Worm (Caenorhabditis elegans) whole organism, L2 larva: ENCODE results near the gene islo-1.
"Not testable (repeated sequence)": the region's sequence is repeated elsewhere in the genome, so short reads cannot be mapped to it uniquely, and the experiment has no call there.

Experiments used
- R02D3.7 ChIP-seq: fragments of 150-350 bp; optimal IDR thresholded peaks from 2 replicates; lab custom pipeline; 2014; ENCODE audit warnings: missing biosample characterization, missing genetic modification characterization
- Y55F3AM.14 ChIP-seq: fragments of 200-800 bp; sonication (Bioruptor generic); optimal IDR thresholded peaks from 2 replicates; lab custom pipeline; 2018; ENCODE audit warnings: mild to moderate bottlenecking, missing genetic modification characterization, missing compliant biosample characterization
- ZK546.5 ChIP-seq: sonication (generic microtip); optimal IDR thresholded peaks from 2 replicates; lab custom pipeline; 2017; ENCODE audit warnings: missing biosample characterization, missing genetic modification characterization
- alr-1 ChIP-seq: fragments of 150-350 bp; optimal IDR thresholded peaks from 2 replicates; lab custom pipeline; 2014; ENCODE audit warnings: missing biosample characterization, missing genetic modification characterization
- aly-2 ChIP-seq: fragments of 150-350 bp; optimal IDR thresholded peaks from 2 replicates; lab custom pipeline; 2014; ENCODE audit warnings: missing biosample characterization, missing genetic modification characterization
- ama-1 ChIP-seq: fragments of 150-350 bp; optimal IDR thresholded peaks from 2 replicates; lab custom pipeline; 2018; ENCODE audit warnings: inconsistent platforms
- blmp-1 ChIP-seq: sonication (generic microtip); optimal IDR thresholded peaks from 2 replicates; lab custom pipeline; 2017; ENCODE audit warnings: missing genetic modification characterization, mild to moderate bottlenecking, missing compliant biosample characterization, antibody characterized with exemption, moderate library complexity; ENCODE audit not compliant: insufficient read depth
- crh-2 ChIP-seq: sonication (generic microtip); optimal IDR thresholded peaks from 2 replicates; lab custom pipeline; 2017; ENCODE audit warnings: missing biosample characterization, missing genetic modification characterization
- dmd-4 ChIP-seq: sonication (generic microtip); optimal IDR thresholded peaks from 2 replicates; lab custom pipeline; 2017; ENCODE audit warnings: missing biosample characterization, missing genetic modification characterization
- egl-27 ChIP-seq: sonication (generic microtip); optimal IDR thresholded peaks from 3 replicates; lab custom pipeline; 2017; ENCODE audit warnings: missing biosample characterization, missing genetic modification reagents, missing genetic modification characterization
- elt-1 ChIP-seq: fragments of 150-350 bp; optimal IDR thresholded peaks from 2 replicates; lab custom pipeline; 2014; ENCODE audit warnings: missing biosample characterization, missing genetic modification characterization
- elt-3 ChIP-seq: sonication (generic microtip); optimal IDR thresholded peaks from 2 replicates; lab custom pipeline; 2017; ENCODE audit warnings: missing biosample characterization, missing genetic modification characterization
- gmeb-1 ChIP-seq: fragments of 150-350 bp; optimal IDR thresholded peaks from 2 replicates; lab custom pipeline; 2014; ENCODE audit warnings: missing biosample characterization, missing genetic modification characterization
- lin-11 ChIP-seq: fragments of 150-350 bp; sonication (generic microtip); optimal IDR thresholded peaks from 2 replicates; lab custom pipeline; 2014; ENCODE audit warnings: missing biosample characterization, missing genetic modification characterization, inconsistent platforms, mixed read lengths
- lin-13 ChIP-seq: fragments of 150-350 bp; optimal IDR thresholded peaks from 2 replicates; lab custom pipeline; 2014; ENCODE audit warnings: missing biosample characterization, missing genetic modification reagents, missing genetic modification characterization
- lin-39 ChIP-seq: fragments of 150-350 bp; optimal IDR thresholded peaks from 2 replicates; lab custom pipeline; 2014; ENCODE audit warnings: missing biosample characterization, missing genetic modification reagents, missing genetic modification characterization
- lsy-2 ChIP-seq, 2 experiments: fragments of 150-350 bp in 1 of 2; sonication (generic microtip) in 1 of 2; optimal IDR thresholded peaks; 2 replicates each; lab custom pipeline; 2014 to 2017; ENCODE audit warnings: missing biosample characterization in 2 of 2, missing genetic modification characterization in 2 of 2
- mab-5 ChIP-seq: fragments of 150-350 bp; optimal IDR thresholded peaks from 2 replicates; lab custom pipeline; 2014; ENCODE audit warnings: missing biosample characterization, missing genetic modification characterization
- mbf-1 ChIP-seq: sonication (generic microtip); optimal IDR thresholded peaks from 2 replicates; lab custom pipeline; 2017; ENCODE audit warnings: missing biosample characterization, missing genetic modification characterization
- mdl-1 ChIP-seq, 2 experiments: fragments of 150-350 bp in 1 of 2; sonication (generic microtip) in 1 of 2; optimal IDR thresholded peaks; 2 replicates each; lab custom pipeline; 2017; ENCODE audit warnings: missing biosample characterization in 2 of 2, missing genetic modification characterization in 2 of 2
- nhr-10 ChIP-seq: sonication (generic microtip); optimal IDR thresholded peaks from 2 replicates; lab custom pipeline; 2017; ENCODE audit warnings: missing biosample characterization, missing genetic modification characterization
- nhr-11 ChIP-seq: fragments of 150-350 bp; optimal IDR thresholded peaks from 2 replicates; lab custom pipeline; 2014; ENCODE audit warnings: missing biosample characterization, missing genetic modification characterization
- nhr-12 ChIP-seq: fragments of 150-350 bp; optimal IDR thresholded peaks from 2 replicates; lab custom pipeline; 2014; ENCODE audit warnings: missing biosample characterization, missing genetic modification characterization
- nhr-129 ChIP-seq: fragments of 150-350 bp; optimal IDR thresholded peaks from 2 replicates; lab custom pipeline; 2014; ENCODE audit warnings: missing biosample characterization, missing genetic modification characterization
- nhr-21 ChIP-seq: fragments of 150-350 bp; optimal IDR thresholded peaks from 2 replicates; lab custom pipeline; 2014; ENCODE audit warnings: missing biosample characterization, missing genetic modification characterization
- nhr-23 ChIP-seq: fragments of 150-350 bp; optimal IDR thresholded peaks from 2 replicates; lab custom pipeline; 2014; ENCODE audit warnings: missing biosample characterization, missing genetic modification reagents, missing genetic modification characterization
- nhr-77 ChIP-seq: fragments of 150-350 bp; optimal IDR thresholded peaks from 2 replicates; lab custom pipeline; 2014; ENCODE audit warnings: missing biosample characterization, missing genetic modification characterization
- sem-4 ChIP-seq: fragments of 150-350 bp; optimal IDR thresholded peaks from 2 replicates; lab custom pipeline; 2014; ENCODE audit warnings: missing biosample characterization, missing genetic modification reagents, missing genetic modification characterization
- skn-1 ChIP-seq: sonication (generic microtip); optimal IDR thresholded peaks from 2 replicates; lab custom pipeline; 2017; ENCODE audit warnings: missing biosample characterization, missing genetic modification characterization
- sma-3 ChIP-seq: sonication (generic microtip); optimal IDR thresholded peaks from 2 replicates; lab custom pipeline; 2016; ENCODE audit warnings: missing genetic modification reagents, missing genetic modification characterization, missing compliant biosample characterization
- sma-9 ChIP-seq, 2 experiments: fragments of 150-350 bp in 1 of 2; sonication (generic microtip) in 1 of 2; optimal IDR thresholded peaks; 2 replicates each; lab custom pipeline; 2014 to 2016; ENCODE audit warnings: missing genetic modification characterization in 2 of 2, mild to moderate bottlenecking in 1 of 2, missing biosample characterization in 1 of 2, missing compliant biosample characterization in 1 of 2, missing genetic modification reagents in 1 of 2, moderate library complexity in 1 of 2
- unc-39 ChIP-seq: fragments of 150-350 bp; optimal IDR thresholded peaks from 2 replicates; lab custom pipeline; 2014; ENCODE audit warnings: missing biosample characterization, missing genetic modification characterization
- unc-55 ChIP-seq: fragments of 150-350 bp; sonication (generic microtip); optimal IDR thresholded peaks from 3 replicates; lab custom pipeline; 2014; ENCODE audit warnings: missing biosample characterization, missing genetic modification reagents, missing genetic modification characterization
- unc-62 ChIP-seq: fragments of 150-350 bp; optimal IDR thresholded peaks from 2 replicates; lab custom pipeline; 2014; ENCODE audit warnings: missing biosample characterization, missing genetic modification reagents, missing genetic modification characterization
- zag-1 ChIP-seq: fragments of 150-350 bp; optimal IDR thresholded peaks from 2 replicates; lab custom pipeline; 2014; ENCODE audit warnings: missing biosample characterization, missing genetic modification characterization
- ztf-1 ChIP-seq: fragments of 200-800 bp; sonication (Bioruptor generic); conservative IDR thresholded peaks from 2 replicates; pipeline ENCODE4 v1.3.6; 2022; ENCODE audit warnings: missing genetic modification characterization, missing compliant biosample characterization
- ztf-4 ChIP-seq: fragments of 150-350 bp; optimal IDR thresholded peaks from 2 replicates; lab custom pipeline; 2014; ENCODE audit warnings: missing biosample characterization, missing genetic modification characterization

islo-1 gene

DNA sequence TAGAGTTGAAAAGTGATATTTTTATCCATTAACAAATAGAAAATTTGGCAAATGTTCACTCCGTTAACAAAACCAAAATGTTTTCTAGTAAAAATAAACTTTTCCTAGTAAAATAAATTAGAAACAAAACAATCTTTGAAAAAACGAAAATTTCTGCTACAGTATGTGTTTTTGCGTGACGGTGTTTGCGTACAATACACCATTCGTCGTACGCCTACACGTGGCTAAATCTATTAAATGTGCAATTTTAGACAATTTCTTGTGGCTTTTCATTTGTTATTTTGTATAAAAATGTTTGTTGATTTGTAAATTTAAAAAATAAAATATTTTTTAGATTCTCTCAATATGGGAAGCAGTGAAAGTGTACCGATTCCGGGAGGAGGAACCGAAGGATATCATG is 23.0 kb upstream of the islo-1 start, which contains the start of gene Y42H9AR.1:
Gene Y42H9AR.1, plus strand, starts transcription at position 233 of the 400 bp plus-strand sequence.
- TF ChIP-seq mdl-1 (tag; optimal IDR thresholded peaks at IDR 0.05; lab: Kevin White, UChicago) (peak in 1 of 2 experiments; percentile 51), crh-2 (peak; percentile 86), mab-5 (peak; percentile 9), ztf-1 (GFP tag; lab: Robert Waterston, UW) (no peak)

DNA sequence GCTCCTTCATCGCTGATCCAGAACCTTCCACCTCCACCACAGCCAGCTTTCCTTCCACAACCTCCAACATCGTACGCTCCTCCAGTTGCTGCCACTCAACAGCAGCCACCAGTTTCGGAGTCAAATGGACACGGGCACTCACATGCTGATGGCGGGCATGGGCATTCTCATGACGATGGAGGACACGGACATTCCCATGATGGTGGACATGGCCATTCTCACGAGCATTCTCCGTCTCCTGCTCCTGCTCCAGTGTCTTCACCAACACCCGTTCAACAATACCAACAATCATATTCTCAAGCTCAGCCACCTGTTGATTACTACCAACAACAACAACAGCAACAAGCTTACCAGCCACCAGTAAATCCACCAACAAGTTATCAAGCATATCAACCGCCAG is 21.7 kb upstream of the islo-1 start:
- TF ChIP-seq gmeb-1 (tag; lab: Kevin White, UChicago) (no peak), lin-11 (tag; lab: Kevin White, UChicago) (no peak), sem-4 (tag; lab: Kevin White, UChicago) (no peak)

DNA sequence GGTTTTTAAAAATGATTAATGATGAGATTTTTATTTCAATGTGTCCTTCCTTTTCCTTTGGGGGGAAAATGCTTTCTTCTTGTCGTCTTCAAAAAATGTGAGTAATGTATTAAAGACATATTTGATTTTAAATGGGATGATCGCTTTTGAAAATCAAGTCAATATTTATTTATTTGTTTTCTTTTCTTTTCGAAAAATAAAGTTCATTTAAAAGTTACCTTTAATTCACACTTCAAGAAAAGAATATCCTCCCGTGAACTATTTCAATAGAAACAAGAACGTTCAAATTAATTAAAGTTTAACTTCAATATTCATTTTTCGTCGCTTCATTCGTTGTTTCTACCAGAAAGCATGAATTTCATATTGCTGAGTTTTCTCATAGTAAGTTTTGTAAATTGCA is 20.7 kb upstream of the islo-1 start, which contains the start of gene irld-8:
Gene irld-8, plus strand, starts transcription at position 301 of the 400 bp plus-strand sequence.
- TF ChIP-seq nhr-23 (tag; lab: Kevin White, UChicago): no peak
- TF ChIP-seq skn-1 (tag; lab: Kevin White, UChicago): no peak
- no peak for TF ChIP-seq nhr-12
- no peak for TF ChIP-seq unc-55 (GFP tag; lab: Kevin White, UChicago)
- no peak for TF ChIP-seq mbf-1
- no peak for TF ChIP-seq unc-39
- TF ChIP-seq unc-62: no peak
- TF ChIP-seq sem-4 (tag; lab: Kevin White, UChicago): no peak
- TF ChIP-seq elt-3 (tag; lab: Kevin White, UChicago): no peak
- TF ChIP-seq nhr-129 (tag; lab: Kevin White, UChicago): no peak
- TF ChIP-seq ZK546.5: no peak
- no peak for TF ChIP-seq nhr-77 (tag; lab: Kevin White, UChicago)
- TF ChIP-seq sma-3 (GFP tag; lab: Kevin White, UChicago): no peak
- TF ChIP-seq nhr-11 (tag; lab: Kevin White, UChicago): no peak
- TF ChIP-seq egl-27: no peak
- no peak for TF ChIP-seq ztf-1 (GFP tag; lab: Robert Waterston, UW)
- TF ChIP-seq elt-1 (tag; lab: Kevin White, UChicago): no peak
- no peak for TF ChIP-seq lin-13 (GFP tag; lab: Kevin White, UChicago)

DNA sequence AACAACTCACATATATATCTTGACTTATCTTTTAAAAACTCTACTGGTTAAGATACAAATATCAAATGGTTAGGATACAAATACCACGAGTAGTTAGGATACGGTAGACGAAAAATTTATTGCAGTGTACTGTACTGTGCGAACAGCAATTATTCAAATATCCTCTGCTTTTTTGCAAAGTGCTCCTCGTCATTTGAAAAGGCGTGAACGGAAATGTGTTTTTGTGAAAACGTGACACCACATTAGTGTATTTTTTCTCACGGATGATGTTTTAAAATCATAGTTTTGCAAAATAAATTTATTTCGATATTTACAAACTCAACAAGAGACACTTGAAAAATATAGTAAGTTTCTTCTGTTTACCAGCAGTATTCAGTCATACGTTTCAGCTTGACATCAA is 17.4 kb upstream of the islo-1 start, which contains the start of gene F42G8.8:
Gene F42G8.8, plus strand, starts transcription at position 301 of the 400 bp plus-strand sequence.
- TF ChIP-seq unc-39 (no peak), lin-13 (GFP tag; lab: Kevin White, UChicago) (no peak), lin-39 (tag; lab: Kevin White, UChicago) (no peak), alr-1 (no peak), blmp-1 (tag; lab: Kevin White, UChicago) (no peak)

DNA sequence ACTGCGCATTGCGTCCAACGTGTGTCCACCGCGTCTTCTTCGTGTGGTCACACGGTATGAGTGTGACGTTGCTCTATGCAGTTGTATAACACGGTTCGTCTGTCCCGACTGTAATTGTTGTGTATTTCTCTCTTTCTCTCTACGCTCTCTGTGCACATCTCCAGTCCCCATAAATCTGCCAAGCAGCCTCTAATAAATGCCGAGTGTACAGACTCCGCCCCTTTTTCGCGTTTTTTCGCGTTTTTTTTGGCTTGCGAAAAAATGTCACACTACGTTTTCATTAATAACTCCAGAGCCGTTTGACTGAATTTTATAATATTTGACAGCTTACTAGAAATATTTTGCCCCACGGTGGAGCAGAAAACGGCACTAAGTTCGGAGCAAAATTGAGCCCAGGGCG is 13.8 kb upstream of the islo-1 start, which contains the start of gene erp-44.3:
Gene erp-44.3, plus strand, starts transcription at position 301 of the 400 bp plus-strand sequence.
- not testable (repeated sequence) for TF ChIP-seq nhr-23, R02D3.7, elt-3 (tag; lab: Kevin White, UChicago)
- TF ChIP-seq, all 48 proteins: peak for 0; not testable (repeated sequence) for 48

DNA sequence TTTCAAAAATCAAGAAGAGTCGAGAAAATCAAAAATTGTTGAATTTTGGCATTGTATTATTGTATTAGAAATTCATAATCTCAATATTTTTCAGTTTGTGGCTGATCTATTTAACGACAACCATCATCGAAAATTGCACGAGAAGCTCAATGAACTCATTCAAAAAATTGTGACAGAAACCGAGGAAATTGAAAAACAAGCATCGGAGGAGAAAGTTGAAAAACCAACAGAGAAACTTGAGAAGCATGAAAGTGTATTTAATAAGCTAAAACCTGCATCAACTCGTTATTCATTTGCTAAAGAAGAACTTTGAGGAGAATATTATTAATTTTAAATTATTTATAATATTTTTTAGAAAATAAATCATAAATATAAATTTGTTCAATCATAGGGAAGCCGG is 9.3 kb upstream of the islo-1 start, which contains the start of gene ceph-41:
Gene ceph-41, plus strand, starts transcription at position 301 of the 400 bp plus-strand sequence.
- TF ChIP-seq ama-1 (lab: Kevin White, UChicago) (no peak), ztf-4 (tag; lab: Kevin White, UChicago) (no peak), sma-9 (GFP tag; optimal IDR thresholded peaks at IDR 0.05; lab: Kevin White, UChicago) (no peak), sma-9 (tag; optimal IDR thresholded peaks at IDR 0.05; lab: Kevin White, UChicago) (no peak), unc-62 (no peak), lin-39 (tag; lab: Kevin White, UChicago) (no peak), nhr-10 (no peak), nhr-77 (tag; lab: Kevin White, UChicago) (no peak), alr-1 (no peak), Y55F3AM.14 (GFP tag; lab: Kevin White, UChicago) (no peak), crh-2 (no peak), aly-2 (tag; lab: Kevin White, UChicago) (no peak), egl-27 (no peak), dmd-4 (tag; lab: Kevin White, UChicago) (no peak), zag-1 (tag; lab: Kevin White, UChicago) (no peak), lsy-2 (tag; optimal IDR thresholded peaks at IDR 0.05; lab: Kevin White, UChicago) (no peak), nhr-23 (tag; lab: Kevin White, UChicago) (no peak), nhr-21 (no peak), sem-4 (tag; lab: Kevin White, UChicago) (no peak)
